Fruit fly (Drosophila melanogaster): ENCODE results near the gene TP53INP.

DNA sequence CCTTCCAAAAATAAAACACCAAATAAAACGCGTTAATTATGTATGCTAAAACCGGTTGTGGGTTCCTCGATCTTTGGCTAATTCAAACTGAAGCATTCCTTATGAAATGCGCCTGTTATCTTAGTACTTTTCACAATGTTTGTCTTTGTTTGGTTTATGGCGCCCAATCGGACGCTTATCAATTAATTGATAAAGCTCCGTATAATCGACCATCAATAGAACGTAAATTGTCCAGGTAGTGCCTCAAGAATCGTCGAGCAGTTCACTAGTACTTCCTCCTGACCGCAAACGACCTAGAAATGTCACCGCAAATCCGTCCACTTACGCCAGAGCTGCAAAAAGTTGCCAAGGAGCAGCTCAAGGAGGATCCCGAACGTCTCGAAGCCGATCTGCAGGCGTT, 41.5 kb upstream of the TP53INP start, which contains the start of gene CG33514:
- TF ChIP-seq CG7101 (tag; optimal IDR thresholded peaks at IDR 0.05) (no peak), Crg-1 (GFP tag; optimal IDR thresholded peaks at IDR 0.05) (no peak), kay (GFP tag; ENCODE audit: borderline replicate concordance) (no peak), pad (GFP tag; optimal IDR thresholded peaks at IDR 0.05) (no peak), Hr96 (GFP tag; optimal IDR thresholded peaks at IDR 0.05) (no peak), cic (GFP tag; optimal IDR thresholded peaks at IDR 0.05) (peak; percentile 53), CG7045 (GFP tag; optimal IDR thresholded peaks at IDR 0.05) (no peak)
